Worm (Caenorhabditis elegans): ENCODE measurements around the gene DH11.2.

The DH11.2 gene

DNA sequence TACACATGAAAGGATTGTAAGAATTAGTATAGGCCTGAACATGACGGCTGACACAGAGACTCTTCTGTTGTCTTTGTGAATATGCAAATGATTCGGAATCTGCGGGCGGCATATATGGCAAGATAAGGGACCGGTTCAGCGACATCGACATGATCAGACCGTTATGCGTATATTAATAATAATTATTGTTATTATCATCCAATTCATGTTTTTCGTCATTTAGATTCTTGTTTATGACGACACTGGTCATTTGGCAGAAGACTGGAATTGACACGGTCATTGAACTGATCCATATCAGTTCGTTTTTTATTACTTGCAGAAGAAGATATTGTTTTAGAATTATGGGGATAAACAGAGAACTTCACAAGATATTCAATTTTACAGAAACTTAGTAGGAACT is 37.9 kb downstream of the DH11.2 start, which contains the start of gene mtre-1:
mtre-1 (minus strand) TSS at position 101 of the 400 bp plus-strand sequence.
- TF ChIP-seq nhr-28 (tag; optimal IDR thresholded peaks at IDR 0.05) (no peak), elt-1 (tag; optimal IDR thresholded peaks at IDR 0.05; ENCODE audit: borderline replicate concordance, insufficient read depth) (peak; percentile 41)

DNA sequence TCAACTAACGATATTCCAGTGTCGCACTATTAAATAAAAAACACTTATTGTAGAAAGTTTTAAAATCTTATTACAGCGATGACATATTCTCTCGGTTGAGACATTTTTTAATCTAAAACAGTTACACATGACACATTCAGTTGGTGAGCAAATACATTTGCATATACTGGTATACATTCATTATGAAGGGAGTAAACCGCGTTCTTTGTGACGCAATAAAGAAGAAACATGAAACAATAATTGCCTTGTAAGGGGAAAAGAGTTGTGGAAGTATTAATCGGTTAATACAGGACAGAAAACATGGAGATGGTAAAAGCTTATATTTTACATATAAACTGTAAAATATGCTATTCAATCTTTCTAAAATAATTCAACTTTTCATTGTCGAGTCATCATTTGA is 38.7 kb downstream of the DH11.2 start:
- TF ChIP-seq zip-8 (tag; optimal IDR thresholded peaks at IDR 0.05) (peak; percentile 94), ceh-43 (GFP tag; optimal IDR thresholded peaks at IDR 0.05) (no peak), ces-1 (GFP tag; optimal IDR thresholded peaks at IDR 0.05) (no peak), nhr-28 (tag; optimal IDR thresholded peaks at IDR 0.05) (no peak), elt-1 (tag; optimal IDR thresholded peaks at IDR 0.05; ENCODE audit: borderline replicate concordance, insufficient read depth) (no peak), nhr-2 (tag; optimal IDR thresholded peaks at IDR 0.05) (peak; percentile 56), lin-13 (tag; optimal IDR thresholded peaks at IDR 0.05) (no peak), ceh-39 (tag; optimal IDR thresholded peaks at IDR 0.05) (no peak), pha-4 (tag; optimal IDR thresholded peaks at IDR 0.05) (no peak), ceh-83 (GFP tag; optimal IDR thresholded peaks at IDR 0.05) (no peak), nhr-76 (tag; optimal IDR thresholded peaks at IDR 0.05) (no peak), lsy-2 (tag; optimal IDR thresholded peaks at IDR 0.05) (no peak), cnd-1 (tag; optimal IDR thresholded peaks at IDR 0.05) (no peak), sem-2 (GFP tag; optimal IDR thresholded peaks at IDR 0.05) (no peak)

DNA sequence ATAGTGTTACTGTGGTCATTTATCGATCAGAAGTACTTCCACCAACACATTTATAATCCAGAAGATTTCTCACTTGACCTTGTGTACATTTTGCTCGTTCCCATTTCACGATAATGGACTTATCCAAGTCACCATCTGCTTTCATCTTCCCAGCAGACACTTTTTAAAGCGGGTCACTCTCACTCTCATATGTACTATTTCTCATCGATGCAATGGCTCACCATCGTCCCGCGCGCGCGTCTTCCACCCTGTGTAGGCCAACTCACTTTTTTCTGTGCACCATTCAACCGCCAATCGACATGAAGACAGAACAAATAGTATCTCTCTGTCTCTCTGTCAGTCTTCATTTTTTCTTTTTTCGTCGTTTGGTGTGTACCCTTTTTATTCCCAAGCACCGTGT is 39.6 kb downstream of the DH11.2 start:
- TF ChIP-seq mab-5 (tag; optimal IDR thresholded peaks at IDR 0.05) (no peak), unc-39 (tag; optimal IDR thresholded peaks at IDR 0.05) (no peak), nhr-2 (tag; optimal IDR thresholded peaks at IDR 0.05) (no peak), unc-62 (GFP tag; optimal IDR thresholded peaks at IDR 0.05) (no peak), tbx-8 (GFP tag; optimal IDR thresholded peaks at IDR 0.05) (no peak), bed-3 (GFP tag; optimal IDR thresholded peaks at IDR 0.05) (no peak), cnd-1 (tag; optimal IDR thresholded peaks at IDR 0.05) (peak; percentile 51), ceh-83 (GFP tag; optimal IDR thresholded peaks at IDR 0.05) (no peak), sem-2 (GFP tag; optimal IDR thresholded peaks at IDR 0.05) (no peak), ceh-43 (GFP tag; optimal IDR thresholded peaks at IDR 0.05) (no peak), lin-13 (tag; optimal IDR thresholded peaks at IDR 0.05) (no peak), hlh-1 (tag; optimal IDR thresholded peaks at IDR 0.05) (no peak), ces-1 (GFP tag; optimal IDR thresholded peaks at IDR 0.05) (peak; percentile 33), blmp-1 (tag; optimal IDR thresholded peaks at IDR 0.05) (no peak), mls-2 (tag; optimal IDR thresholded peaks at IDR 0.05) (no peak)

DNA sequence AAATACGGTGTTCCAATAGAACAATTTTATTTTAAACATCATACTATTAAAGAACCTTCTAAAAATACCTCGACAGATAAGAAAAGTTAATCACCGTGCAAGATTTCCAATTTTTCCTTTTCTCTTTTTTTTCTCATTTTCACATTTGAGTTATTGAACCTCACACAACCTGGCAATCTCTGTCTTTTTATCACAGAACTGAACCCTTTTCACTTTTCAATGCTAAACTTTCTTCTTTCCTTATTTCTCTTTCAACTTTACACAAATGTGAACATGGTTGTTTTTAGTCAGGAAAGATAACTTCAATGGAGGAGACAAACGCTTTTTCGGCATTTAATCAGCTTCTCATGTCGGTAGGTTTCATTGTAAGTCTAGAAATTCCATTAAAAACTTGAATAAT is 40.2 kb downstream of the DH11.2 start, which contains the start of gene T05H10.4:
T05H10.4 (plus strand) TSS at position 301 of the 400 bp plus-strand sequence.
- no peak for TF ChIP-seq pha-4 (tag; optimal IDR thresholded peaks at IDR 0.05)
- no peak for TF ChIP-seq mls-2 (tag; optimal IDR thresholded peaks at IDR 0.05)
- no peak for TF ChIP-seq mab-5 (tag; optimal IDR thresholded peaks at IDR 0.05)
- TF ChIP-seq tbx-8 (GFP tag; optimal IDR thresholded peaks at IDR 0.05), result no peak
- TF ChIP-seq ceh-39 (tag; optimal IDR thresholded peaks at IDR 0.05), result no peak
- TF ChIP-seq drap-1 (GFP tag; optimal IDR thresholded peaks at IDR 0.05), result no peak
- no peak for TF ChIP-seq lsy-2 (tag; optimal IDR thresholded peaks at IDR 0.05)
- no peak for TF ChIP-seq zip-8 (tag; optimal IDR thresholded peaks at IDR 0.05)
- TF ChIP-seq bed-3 (GFP tag; optimal IDR thresholded peaks at IDR 0.05), result no peak
- no peak for TF ChIP-seq ztf-11 (tag; optimal IDR thresholded peaks at IDR 0.05)
- no peak for TF ChIP-seq M03D4.4 (tag; optimal IDR thresholded peaks at IDR 0.05)
- no peak for TF ChIP-seq nhr-2 (tag; optimal IDR thresholded peaks at IDR 0.05)
- TF ChIP-seq unc-62 (GFP tag; optimal IDR thresholded peaks at IDR 0.05), result no peak
- TF ChIP-seq hlh-1 (tag; optimal IDR thresholded peaks at IDR 0.05), result no peak
- TF ChIP-seq ham-2 (GFP tag; optimal IDR thresholded peaks at IDR 0.05), result no peak
- TF ChIP-seq flh-1 (GFP tag; optimal IDR thresholded peaks at IDR 0.05), result no peak
- no peak for TF ChIP-seq nhr-28 (tag; optimal IDR thresholded peaks at IDR 0.05)
- TF ChIP-seq elt-1 (tag; optimal IDR thresholded peaks at IDR 0.05; ENCODE audit: borderline replicate concordance, insufficient read depth), result no peak

DNA sequence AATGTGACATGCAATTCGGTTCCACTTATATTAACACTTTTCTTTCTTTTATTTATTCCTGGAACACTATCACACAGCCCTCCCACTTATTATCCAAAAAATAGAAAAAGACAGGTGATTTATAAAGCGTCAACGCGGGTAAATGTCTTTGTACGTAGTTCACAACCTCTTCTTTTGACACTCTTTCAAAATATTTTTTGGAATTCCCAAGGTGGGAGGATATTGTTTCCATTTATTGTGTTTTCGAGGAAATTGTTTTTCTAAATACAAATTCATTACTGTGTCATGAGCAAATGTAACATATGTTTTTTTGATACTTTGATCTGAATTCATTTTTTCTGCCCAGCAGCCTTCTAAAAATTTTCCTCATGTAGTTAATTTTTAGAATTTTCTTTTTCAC is 45.3 kb downstream of the DH11.2 start:
- TF ChIP-seq snpc-4 (tag; optimal IDR thresholded peaks at IDR 0.05), result no peak
- no peak for TF ChIP-seq ces-1 (GFP tag; optimal IDR thresholded peaks at IDR 0.05)
- no peak for TF ChIP-seq pha-4 (tag; optimal IDR thresholded peaks at IDR 0.05)
- TF ChIP-seq hlh-1 (tag; optimal IDR thresholded peaks at IDR 0.05), result no peak
- TF ChIP-seq tbx-8 (GFP tag; optimal IDR thresholded peaks at IDR 0.05), result no peak
- no peak for TF ChIP-seq lin-32 (GFP tag; optimal IDR thresholded peaks at IDR 0.05)
- TF ChIP-seq sptf-1 (tag; optimal IDR thresholded peaks at IDR 0.05), result no peak
- no peak for TF ChIP-seq ceh-39 (tag; optimal IDR thresholded peaks at IDR 0.05)
- no peak for TF ChIP-seq elt-1 (tag; optimal IDR thresholded peaks at IDR 0.05; ENCODE audit: borderline replicate concordance, insufficient read depth)
- no peak for TF ChIP-seq sem-2 (GFP tag; optimal IDR thresholded peaks at IDR 0.05)
- TF ChIP-seq ceh-43 (GFP tag; optimal IDR thresholded peaks at IDR 0.05), result no peak
- no peak for TF ChIP-seq ham-2 (GFP tag; optimal IDR thresholded peaks at IDR 0.05)
- no peak for TF ChIP-seq zip-8 (tag; optimal IDR thresholded peaks at IDR 0.05)
- no peak for TF ChIP-seq cnd-1 (tag; optimal IDR thresholded peaks at IDR 0.05)
- no peak for TF ChIP-seq lsy-2 (tag; optimal IDR thresholded peaks at IDR 0.05)
- no peak for TF ChIP-seq blmp-1 (tag; optimal IDR thresholded peaks at IDR 0.05)
- no peak for TF ChIP-seq elt-3 (tag; optimal IDR thresholded peaks at IDR 0.05)
- TF ChIP-seq ceh-83 (GFP tag; optimal IDR thresholded peaks at IDR 0.05), result no peak
- no peak for TF ChIP-seq mls-2 (tag; optimal IDR thresholded peaks at IDR 0.05)
